Fruit fly (Drosophila melanogaster) whole organism, embryonic: ENCODE measurements around the gene CCKLR-17D1.

Experiments
- CG11723 ChIP-seq: fragments of 200-800 bp; sonication (Bioruptor generic); optimal IDR thresholded peaks from 2 replicates; lab custom pipeline; 2017; ENCODE audit warnings: missing biosample characterization, mild to moderate bottlenecking, missing genetic modification characterization
- CG12071 ChIP-seq: fragments of 200-800 bp; sonication (Bioruptor generic); optimal IDR thresholded peaks from 3 replicates; lab custom pipeline; 2018; ENCODE audit warnings: missing biosample characterization, mild to moderate bottlenecking, missing genetic modification characterization
- CG12104 ChIP-seq: fragments of 200-800 bp; sonication (Bioruptor generic); optimal IDR thresholded peaks from 3 replicates; lab custom pipeline; 2016; ENCODE audit warnings: missing biosample characterization, missing genetic modification characterization
- CG14441 ChIP-seq: fragments of 200-800 bp; sonication (Bioruptor generic); IDR thresholded peaks from 2 replicates; pipeline ENCODE4 v1.3.6; 2022; ENCODE audit warnings: missing biosample characterization, missing genetic modification characterization
- CG15514 ChIP-seq: fragments of 200-800 bp; sonication (Bioruptor generic); optimal IDR thresholded peaks from 3 replicates; lab custom pipeline; 2017; ENCODE audit warnings: missing biosample characterization, missing genetic modification characterization, mild to moderate bottlenecking, moderate library complexity, missing genetic modification reagents
- CG3065 ChIP-seq: fragments of 200-800 bp; sonication (Bioruptor generic); optimal IDR thresholded peaks from 2 replicates; lab custom pipeline; 2016; ENCODE audit warnings: missing biosample characterization, missing genetic modification characterization
- CG9932 ChIP-seq: fragments of 200-800 bp; sonication (Bioruptor generic); IDR thresholded peaks from 2 replicates; pipeline ENCODE4 v1.3.6; 2022; ENCODE audit warnings: missing biosample characterization, missing genetic modification characterization
- Med ChIP-seq: fragments of 200-800 bp; sonication (Bioruptor generic); peaks from one replicate; lab custom pipeline; 2016; ENCODE audit warnings: missing biosample characterization, missing genetic modification characterization, mild to moderate bottlenecking, inconsistent platforms, moderate library complexity
- bigmax ChIP-seq: fragments of 200-800 bp; sonication (Bioruptor generic); optimal IDR thresholded peaks from 2 replicates; lab custom pipeline; 2018; ENCODE audit warnings: missing biosample characterization, mild to moderate bottlenecking, missing genetic modification characterization
- chif ChIP-seq, 2 experiments: fragments of 200-800 bp; sonication (Bioruptor generic); optimal IDR thresholded peaks; 3 replicates each; lab custom pipeline; 2016; ENCODE audit warnings: missing biosample characterization in 2 of 2, missing genetic modification characterization in 2 of 2
- chinmo ChIP-seq: fragments of 200-800 bp; sonication (Bioruptor generic); IDR thresholded peaks from 4 replicates; pipeline ENCODE4 v1.3.6; 2022; ENCODE audit warnings: missing biosample characterization, missing genetic modification characterization; ENCODE audit not compliant: partially characterized antibody
- pum ChIP-seq: fragments of 200-800 bp; sonication (Bioruptor generic); optimal IDR thresholded peaks from 2 replicates; lab custom pipeline; 2016; ENCODE audit warnings: missing biosample characterization, missing genetic modification characterization
- salm ChIP-seq: fragments of 200-800 bp; sonication (Bioruptor generic); optimal IDR thresholded peaks from 2 replicates; lab custom pipeline; 2018; ENCODE audit warnings: missing biosample characterization, mild to moderate bottlenecking, missing genetic modification characterization
- unc-4 ChIP-seq: fragments of 200-800 bp; sonication (Bioruptor generic); IDR thresholded peaks from 2 replicates; pipeline ENCODE4 v1.3.6; 2022; ENCODE audit warnings: missing biosample characterization, missing genetic modification characterization; ENCODE audit not compliant: partially characterized antibody

- no peak for TF ChIP-seq bigmax (GFP tag; lab: Kevin White, UChicago)
- TF ChIP-seq CG9932 (GFP tag; lab: Robert Waterston, UW) = no peak
- TF ChIP-seq salm (tag; lab: Kevin White, UChicago) = peak; percentile 37
- TF ChIP-seq chinmo (GFP tag; lab: Robert Waterston, UW) = no peak
- no peak for TF ChIP-seq CG15514 (GFP tag; lab: Kevin White, UChicago)
- peak; percentile 13 for TF ChIP-seq CG12104 (GFP tag; lab: Kevin White, UChicago)
- TF ChIP-seq CG14441 = no peak
- TF ChIP-seq chif (GFP tag; optimal IDR thresholded peaks at IDR 0.05; lab: Kevin White, UChicago) = peak in 1 of 2 experiments; percentile 55
- no peak for TF ChIP-seq CG3065 (GFP tag; lab: Kevin White, UChicago)
- TF ChIP-seq pum = peak; percentile 21
- peak; percentile 54 for TF ChIP-seq CG11723 (GFP tag; lab: Kevin White, UChicago)
- TF ChIP-seq unc-4 (GFP tag; lab: Robert Waterston, UW) = no peak
- TF ChIP-seq Med (GFP tag; lab: Kevin White, UChicago) = peak; percentile 58
- no peak for TF ChIP-seq CG12071 (GFP tag; lab: Kevin White, UChicago)
Observed at dm6 chrX:18775839-18776538, 49.6 kb upstream of the CCKLR-17D1 start.
